Fruit fly (Drosophila melanogaster) S2 (cell line): ENCODE results near the gene CG15888.

Source experiments
- CG8478 ChIP-seq: fragments of >200 bp; optimal IDR thresholded peaks from 2 replicates; lab custom pipeline; 2018
- CTCF ChIP-seq, 2 experiments: fragments of >200 bp; optimal IDR thresholded peaks; 2 replicates each; lab custom pipeline; 2018

The CG15888 gene

DNA sequence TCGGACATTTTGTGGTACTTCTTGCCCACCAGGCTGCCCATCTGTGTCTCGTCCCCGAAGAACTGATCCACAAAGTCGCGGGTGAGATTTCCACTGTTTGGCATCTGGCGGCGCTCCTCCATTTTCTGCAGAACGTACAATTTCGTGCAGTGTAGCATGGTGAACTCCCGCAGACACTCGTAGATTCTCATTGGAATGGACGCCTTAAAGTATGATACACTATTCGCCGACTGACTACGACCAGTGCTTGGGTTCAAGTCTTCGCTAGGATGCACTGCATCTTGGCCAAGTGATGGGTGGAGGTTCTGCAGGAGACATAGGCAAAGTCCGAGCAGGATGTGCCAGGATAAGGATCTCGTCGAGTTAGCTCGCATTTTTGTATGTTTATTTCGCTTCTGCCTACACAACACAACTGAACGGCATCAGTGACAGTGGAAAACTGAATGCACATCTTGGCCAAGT is at the start of gene CG15888:
TSS of gene CG15888 (minus strand) at position 412 of the 462 bp plus-strand sequence.
- no peak for TF ChIP-seq CTCF (optimal IDR thresholded peaks at IDR 0.05; lab: Kevin White, UChicago)
- TF ChIP-seq CG8478 (lab: Kevin White, UChicago): no peak

dm6 chr3R:13334007-13334406 is 47.7 kb upstream of the CG15888 start, which contains the start of gene PK2-R2:
Gene PK2-R2 (minus strand): TSS chr3R:13334166.
- TF ChIP-seq CTCF (optimal IDR thresholded peaks at IDR 0.05; lab: Kevin White, UChicago): no peak
- no peak for TF ChIP-seq CG8478 (lab: Kevin White, UChicago)

DNA sequence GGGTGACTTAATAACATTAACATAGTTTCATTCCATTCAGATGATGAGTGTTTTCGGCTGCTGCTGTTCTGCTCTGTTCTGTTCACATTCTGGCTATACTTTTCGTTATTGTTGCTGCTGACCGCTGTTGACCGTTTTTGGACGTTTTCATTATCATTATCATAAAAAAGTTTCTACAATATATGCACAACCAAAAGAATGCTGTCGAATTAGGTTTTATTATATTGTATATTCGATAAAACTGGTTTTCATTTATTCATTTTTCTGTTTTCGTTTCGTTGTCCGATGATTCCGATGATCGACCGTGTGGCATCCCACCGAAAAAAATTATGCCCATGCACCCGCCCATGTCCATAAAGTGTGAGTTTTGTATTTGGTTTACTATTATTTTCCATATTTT is 46.7 kb upstream of the CG15888 start:
- TF ChIP-seq CTCF (optimal IDR thresholded peaks at IDR 0.05; lab: Kevin White, UChicago) (no peak), CG8478 (lab: Kevin White, UChicago) (no peak)

dm6 chr3R:13319873-13320272 is 33.5 kb upstream of the CG15888 start:
- no peak for TF ChIP-seq CTCF (optimal IDR thresholded peaks at IDR 0.05; lab: Kevin White, UChicago)
- no peak for TF ChIP-seq CG8478 (lab: Kevin White, UChicago)

- TF ChIP-seq CG8478 (lab: Kevin White, UChicago) (no peak), CTCF (optimal IDR thresholded peaks at IDR 0.05; lab: Kevin White, UChicago) (no peak)
Measured at dm6 chr3R:13319170-13319569, 32.8 kb upstream of the CG15888 start, which contains the start of gene CG45080. Gene CG45080 (minus strand): TSS chr3R:13319270.

DNA sequence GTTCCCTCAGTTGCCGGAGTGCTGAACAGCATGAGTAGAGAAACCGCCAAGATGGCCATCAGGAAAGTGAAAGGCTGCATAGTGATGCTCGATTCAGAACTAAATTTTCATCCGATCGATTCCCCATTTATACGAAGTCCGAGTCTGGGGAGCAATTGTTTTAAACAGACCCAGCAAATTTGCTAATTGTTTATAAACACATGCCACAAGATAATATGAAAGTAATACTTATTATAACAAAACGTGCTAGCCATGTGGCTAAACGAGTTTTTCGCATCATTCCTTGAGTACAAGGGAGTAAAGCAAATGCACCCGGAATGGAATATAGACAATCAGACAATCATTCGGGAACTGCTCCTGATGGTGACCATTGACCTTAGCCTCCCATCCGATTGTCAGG is 26.8 kb upstream of the CG15888 start, which contains the start of gene CG44142:
TSS of gene CG44142 (minus strand) at position 101 of the 400 bp plus-strand sequence.
- TF ChIP-seq CG8478 (lab: Kevin White, UChicago): no peak
- no peak for TF ChIP-seq CTCF (optimal IDR thresholded peaks at IDR 0.05; lab: Kevin White, UChicago)

DNA sequence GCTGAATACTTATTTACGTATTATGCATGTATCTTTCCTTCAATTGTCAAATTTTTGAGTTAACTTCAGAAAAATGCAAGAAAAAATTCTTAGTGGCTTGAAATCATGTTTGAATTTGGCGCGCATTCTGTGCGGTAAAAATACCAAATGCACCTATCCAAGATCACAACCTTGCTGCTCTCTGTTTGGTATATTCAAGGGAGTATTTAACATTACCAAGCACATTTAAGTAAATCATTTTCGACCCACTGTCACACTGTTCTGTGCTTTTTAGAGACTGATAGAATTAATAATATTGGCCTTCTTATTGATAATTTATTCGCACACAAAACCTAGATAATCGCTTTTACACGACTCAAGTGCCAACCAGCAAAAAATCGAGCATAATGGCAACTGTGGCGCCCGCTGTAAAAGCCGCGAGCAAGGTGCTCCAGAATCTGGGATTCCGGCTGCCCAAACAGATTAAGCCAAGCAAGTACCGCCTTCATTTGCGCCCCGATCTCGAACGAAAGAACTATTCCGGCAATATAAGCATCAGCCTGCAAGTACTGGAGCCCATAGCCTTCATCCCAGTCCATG is 22.9 kb upstream of the CG15888 start:
- TF ChIP-seq CG8478 (lab: Kevin White, UChicago) (no peak), CTCF (optimal IDR thresholded peaks at IDR 0.05; lab: Kevin White, UChicago) (no peak)

DNA sequence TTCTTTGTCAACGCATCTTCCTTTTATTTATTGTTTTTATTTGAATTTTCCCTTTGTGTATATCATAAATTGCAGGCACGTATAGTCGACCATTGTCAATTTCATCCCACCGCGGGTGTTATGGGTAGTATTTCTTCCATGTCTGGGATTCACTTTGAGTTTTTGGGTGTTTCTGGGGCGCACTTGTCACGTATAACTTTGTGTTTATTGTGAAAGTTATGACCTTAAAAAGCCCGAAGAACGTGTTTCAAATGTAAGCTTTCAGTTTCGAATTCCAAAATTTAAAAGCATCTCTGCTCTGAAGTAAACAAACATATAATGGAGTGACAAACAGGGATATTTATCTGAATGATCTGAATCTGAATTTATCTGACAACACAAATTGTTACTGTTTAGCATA is 20.3 kb upstream of the CG15888 start:
- no peak for TF ChIP-seq CTCF (optimal IDR thresholded peaks at IDR 0.05; lab: Kevin White, UChicago)
- TF ChIP-seq CG8478 (lab: Kevin White, UChicago): no peak

DNA sequence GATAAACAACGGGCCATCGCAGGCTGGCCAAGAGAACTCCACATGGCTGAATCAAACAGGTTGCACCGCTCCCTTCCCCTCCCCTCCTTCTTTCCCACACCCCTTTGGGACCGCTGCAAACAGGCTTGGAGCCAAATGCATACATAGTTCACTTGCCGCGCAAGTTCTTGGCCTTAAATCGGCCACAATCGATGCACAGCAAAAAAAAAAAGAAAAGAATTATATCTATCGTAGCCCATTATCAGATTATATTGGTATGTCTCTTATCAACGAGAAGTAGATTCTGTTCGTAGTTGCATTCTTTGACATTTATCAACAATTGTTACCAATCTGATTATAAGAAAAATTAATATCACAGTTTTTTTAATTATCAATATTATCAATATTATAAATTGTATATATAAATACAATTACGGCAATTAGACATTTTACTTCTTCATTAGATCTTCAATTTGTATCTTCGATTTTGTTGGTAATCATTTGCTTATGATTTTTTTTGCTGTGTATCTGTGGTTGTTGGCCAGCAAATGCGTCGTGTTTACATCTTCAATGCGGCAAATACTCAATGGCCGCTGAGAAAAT is 19.1 kb upstream of the CG15888 start:
- TF ChIP-seq CTCF (optimal IDR thresholded peaks at IDR 0.05; lab: Kevin White, UChicago): no peak
- no peak for TF ChIP-seq CG8478 (lab: Kevin White, UChicago)

DNA sequence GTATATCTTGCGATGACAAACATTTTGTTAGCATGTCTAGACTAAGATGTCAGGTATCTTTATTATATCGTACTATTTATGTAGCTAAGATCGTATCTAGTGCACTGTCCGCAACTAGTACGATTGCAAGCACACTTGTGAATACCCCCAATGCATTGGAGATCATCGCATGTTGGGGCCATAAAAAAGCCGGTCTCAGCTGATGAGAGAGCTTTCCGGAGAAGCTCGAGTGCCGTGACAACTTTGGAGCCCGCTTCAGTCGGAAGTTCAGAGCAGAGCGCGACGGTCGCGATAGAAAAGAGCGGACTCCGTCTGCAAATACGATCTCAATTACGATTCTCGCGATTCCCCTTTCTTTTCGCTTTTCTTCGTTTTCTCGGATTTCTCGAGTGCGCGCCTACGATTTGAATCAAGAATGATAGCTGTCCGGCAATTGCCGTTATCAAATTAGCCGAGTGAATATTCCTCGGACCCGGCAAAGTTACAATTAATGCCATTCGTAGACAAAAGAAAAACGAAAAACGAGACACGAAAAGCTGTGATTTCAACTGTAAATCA is 18.3 kb upstream of the CG15888 start:
- TF ChIP-seq CG8478 (lab: Kevin White, UChicago): no peak
- no peak for TF ChIP-seq CTCF (optimal IDR thresholded peaks at IDR 0.05; lab: Kevin White, UChicago)

dm6 chr3R:13303126-13303525 is 16.8 kb upstream of the CG15888 start, which contains the start of gene CG43208:
Gene CG43208 (plus strand): TSS chr3R:13303426.
- TF ChIP-seq CG8478 (lab: Kevin White, UChicago) (no peak), CTCF (optimal IDR thresholded peaks at IDR 0.05; lab: Kevin White, UChicago) (no peak)

DNA sequence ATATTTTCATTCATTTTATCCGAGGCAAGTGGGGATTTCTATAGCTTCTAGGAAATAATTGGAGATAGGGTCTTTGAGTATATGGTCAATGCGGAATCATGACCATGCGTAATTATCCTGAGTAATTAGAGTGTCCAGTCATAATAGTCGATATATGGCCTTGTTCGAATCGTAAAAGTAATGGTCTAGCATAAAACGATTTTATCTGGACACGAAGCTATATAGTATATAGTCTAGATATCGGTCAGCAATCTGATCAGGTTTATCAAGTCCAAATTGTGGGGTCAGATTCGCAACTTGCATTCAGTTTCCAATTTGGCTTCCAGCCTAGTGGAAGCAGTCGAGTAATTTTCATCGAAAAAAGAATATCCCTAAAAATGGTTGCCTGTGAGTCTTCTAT is 16.0 kb upstream of the CG15888 start, which contains the start of gene CG32473:
TSS of gene CG32473 (plus strand) at position 301 of the 400 bp plus-strand sequence.
- no peak for TF ChIP-seq CTCF (optimal IDR thresholded peaks at IDR 0.05; lab: Kevin White, UChicago)
- no peak for TF ChIP-seq CG8478 (lab: Kevin White, UChicago)

- TF ChIP-seq CG8478 (lab: Kevin White, UChicago): no peak
- no peak for TF ChIP-seq CTCF (optimal IDR thresholded peaks at IDR 0.05; lab: Kevin White, UChicago)
Measured at dm6 chr3R:13298114-13298818, 11.9 kb upstream of the CG15888 start, which contains the start of gene CG8774. Gene CG8774 (plus strand): TSS chr3R:13298768.

dm6 chr3R:13294461-13294860 is 8.1 kb upstream of the CG15888 start, which contains the start of gene CG8773:
Gene CG8773 (plus strand): TSS chr3R:13294748.
- TF ChIP-seq CG8478 (lab: Kevin White, UChicago) (no peak), CTCF (optimal IDR thresholded peaks at IDR 0.05; lab: Kevin White, UChicago) (no peak)
